Fruit fly (Drosophila melanogaster): Measurements from ENCODE around the gene CG14020.

Gene CG14020

DNA sequence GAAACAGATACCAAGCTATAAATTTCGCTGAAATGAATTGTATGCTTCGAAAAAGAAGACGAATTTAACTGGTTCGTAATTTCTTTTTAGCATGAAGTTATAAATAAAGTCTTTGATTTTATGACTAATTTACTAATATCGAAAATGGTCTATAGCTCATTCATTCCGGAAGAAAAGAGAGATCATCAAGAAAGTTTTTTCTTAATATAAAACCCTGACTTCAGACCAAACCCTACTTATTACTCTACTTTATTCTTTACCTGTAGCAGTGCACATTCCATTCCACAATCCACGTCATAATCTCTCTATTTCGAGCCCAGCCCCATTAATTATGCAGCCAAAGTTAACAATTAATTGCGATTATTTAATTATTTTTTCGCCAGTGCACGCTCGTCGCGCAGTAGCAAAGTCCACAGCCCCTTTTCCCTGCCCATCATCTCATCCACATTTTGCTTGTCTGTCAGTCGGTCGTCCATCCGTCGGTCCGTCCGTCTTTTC is 23.6 kb upstream of the CG14020 start:
- TF ChIP-seq Sin3A (optimal IDR thresholded peaks at IDR 0.05) (no peak), insv (optimal IDR thresholded peaks at IDR 0.05) (no peak), ttk (optimal IDR thresholded peaks at IDR 0.05) (no peak), h (optimal IDR thresholded peaks at IDR 0.05) (no peak)

DNA sequence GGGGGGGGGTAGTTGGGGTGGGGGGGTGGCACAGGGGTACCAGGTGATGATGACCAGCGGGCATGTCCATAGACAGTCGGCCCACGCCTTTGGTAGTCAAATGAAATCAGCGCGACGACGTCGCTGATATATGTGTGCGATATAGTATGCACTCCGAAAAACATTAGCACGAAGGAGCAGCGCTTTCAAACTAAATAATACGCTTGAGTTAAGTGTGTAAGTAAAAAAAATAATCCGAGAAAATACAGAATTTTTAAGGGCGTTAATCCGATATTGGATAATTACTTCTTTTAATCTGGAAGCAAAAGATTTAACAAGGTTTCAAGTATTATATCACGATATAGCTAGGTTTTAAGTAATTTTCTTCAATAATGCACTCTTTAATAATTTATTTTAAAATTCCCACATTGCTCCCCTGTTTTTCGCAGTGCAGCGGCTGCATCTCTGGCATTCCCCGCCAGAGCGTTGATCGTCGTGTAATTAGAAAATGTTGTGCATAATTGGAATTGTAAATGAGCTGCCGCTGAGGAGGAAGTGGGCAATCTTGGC is 22.7 kb upstream of the CG14020 start:
- TF ChIP-seq Myc (optimal IDR thresholded peaks at IDR 0.05) = no peak
- TF ChIP-seq ttk (optimal IDR thresholded peaks at IDR 0.05) = no peak
- no peak for TF ChIP-seq insv (optimal IDR thresholded peaks at IDR 0.05)
- TF ChIP-seq Sin3A (optimal IDR thresholded peaks at IDR 0.05) = no peak
- no peak for TF ChIP-seq psq (optimal IDR thresholded peaks at IDR 0.05)
- TF ChIP-seq h (optimal IDR thresholded peaks at IDR 0.05) = no peak

DNA sequence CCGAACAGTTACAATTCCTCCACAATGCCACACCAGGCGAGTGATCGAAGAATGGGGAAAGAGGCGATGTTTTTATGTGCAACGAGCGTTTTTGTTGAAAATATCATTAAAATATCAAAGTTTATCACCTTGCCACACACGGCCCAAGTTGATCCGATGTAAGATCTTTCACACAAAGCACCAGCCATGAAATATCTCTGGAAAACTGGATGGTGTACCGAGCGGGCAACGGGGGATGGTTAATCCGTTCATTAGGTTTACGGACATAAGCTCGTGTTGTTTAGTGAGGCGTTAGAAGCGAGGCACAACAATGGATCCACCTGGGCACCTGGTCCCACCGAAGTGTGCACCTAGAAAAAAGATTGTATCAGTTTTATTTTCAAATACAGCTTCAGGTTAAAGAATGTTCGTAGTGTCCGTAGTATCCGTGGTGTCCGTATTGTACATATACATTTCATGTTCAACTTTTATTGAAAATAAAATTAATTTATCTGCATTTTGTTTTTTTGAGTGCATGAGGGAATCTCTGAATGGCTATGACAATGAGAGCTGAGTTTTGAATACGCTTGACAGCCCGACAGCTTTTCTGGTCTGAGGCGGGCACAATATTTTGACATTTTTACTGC is 21.0 kb upstream of the CG14020 start:
- TF ChIP-seq h (optimal IDR thresholded peaks at IDR 0.05) = no peak
- no peak for TF ChIP-seq psq (optimal IDR thresholded peaks at IDR 0.05)
- no peak for TF ChIP-seq Myc (optimal IDR thresholded peaks at IDR 0.05)
- TF ChIP-seq Sin3A (optimal IDR thresholded peaks at IDR 0.05) = no peak
- TF ChIP-seq insv (optimal IDR thresholded peaks at IDR 0.05) = no peak
- no peak for TF ChIP-seq ttk (optimal IDR thresholded peaks at IDR 0.05)

- TF ChIP-seq insv (optimal IDR thresholded peaks at IDR 0.05) = no peak
- TF ChIP-seq Myc (optimal IDR thresholded peaks at IDR 0.05) = no peak
- no peak for TF ChIP-seq psq (optimal IDR thresholded peaks at IDR 0.05)
- TF ChIP-seq ttk (optimal IDR thresholded peaks at IDR 0.05) = no peak
- TF ChIP-seq Sin3A (optimal IDR thresholded peaks at IDR 0.05) = no peak
- no peak for TF ChIP-seq h (optimal IDR thresholded peaks at IDR 0.05)
These were observed 18.1 kb upstream of the CG14020 start for dm6 chr2L:5499458-5499857.

DNA sequence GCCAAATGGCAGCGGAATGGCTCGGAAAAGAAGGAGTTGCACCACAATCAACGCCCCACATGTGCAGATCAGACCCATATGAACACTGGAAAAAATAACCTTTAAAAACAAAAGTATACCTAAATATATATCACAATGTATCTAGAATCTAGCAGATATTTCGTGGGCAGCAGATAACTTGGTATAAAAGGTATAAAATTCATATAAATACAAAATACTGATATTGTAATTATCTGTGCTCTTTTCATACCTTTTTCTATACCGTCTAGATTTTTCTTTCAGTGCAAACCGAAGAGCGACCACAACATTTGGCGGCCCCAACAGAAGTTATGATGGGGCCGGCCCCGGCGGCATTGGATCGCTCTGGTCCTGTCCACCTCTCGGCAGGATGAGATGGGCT is 16.2 kb upstream of the CG14020 start:
- TF ChIP-seq ttk (optimal IDR thresholded peaks at IDR 0.05) (no peak), insv (optimal IDR thresholded peaks at IDR 0.05) (no peak), h (optimal IDR thresholded peaks at IDR 0.05) (no peak), Myc (optimal IDR thresholded peaks at IDR 0.05) (no peak), Sin3A (optimal IDR thresholded peaks at IDR 0.05) (no peak), psq (optimal IDR thresholded peaks at IDR 0.05) (no peak)

dm6 chr2L:5502868-5503267 is 14.7 kb upstream of the CG14020 start:
- no peak for TF ChIP-seq insv (optimal IDR thresholded peaks at IDR 0.05)
- TF ChIP-seq Myc (optimal IDR thresholded peaks at IDR 0.05) = no peak
- no peak for TF ChIP-seq h (optimal IDR thresholded peaks at IDR 0.05)
- TF ChIP-seq Sin3A (optimal IDR thresholded peaks at IDR 0.05) = no peak
- no peak for TF ChIP-seq ttk (optimal IDR thresholded peaks at IDR 0.05)
- TF ChIP-seq psq (optimal IDR thresholded peaks at IDR 0.05) = no peak

DNA sequence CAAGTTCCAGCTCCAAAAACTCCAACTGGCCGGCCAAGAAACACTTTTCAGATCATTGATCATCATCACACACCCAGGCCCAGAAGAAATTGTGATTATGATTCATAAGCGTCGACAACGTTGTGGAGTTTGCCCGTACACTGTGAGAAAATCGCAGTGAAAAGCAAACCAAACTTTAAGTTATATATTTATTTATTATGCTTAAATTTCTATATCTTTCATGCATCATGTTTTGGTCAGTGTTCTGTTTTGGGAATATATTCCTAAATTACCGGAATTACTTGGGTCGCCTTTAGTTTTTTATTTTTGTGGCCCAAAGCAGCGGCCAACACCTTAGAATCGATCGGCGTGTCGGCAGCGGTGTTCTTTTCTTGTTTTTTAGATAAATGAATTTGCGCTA is 12.4 kb upstream of the CG14020 start:
- TF ChIP-seq psq (optimal IDR thresholded peaks at IDR 0.05) (no peak), h (optimal IDR thresholded peaks at IDR 0.05) (no peak), Sin3A (optimal IDR thresholded peaks at IDR 0.05) (no peak), Myc (optimal IDR thresholded peaks at IDR 0.05) (no peak), insv (optimal IDR thresholded peaks at IDR 0.05) (no peak), ttk (optimal IDR thresholded peaks at IDR 0.05) (no peak)

DNA sequence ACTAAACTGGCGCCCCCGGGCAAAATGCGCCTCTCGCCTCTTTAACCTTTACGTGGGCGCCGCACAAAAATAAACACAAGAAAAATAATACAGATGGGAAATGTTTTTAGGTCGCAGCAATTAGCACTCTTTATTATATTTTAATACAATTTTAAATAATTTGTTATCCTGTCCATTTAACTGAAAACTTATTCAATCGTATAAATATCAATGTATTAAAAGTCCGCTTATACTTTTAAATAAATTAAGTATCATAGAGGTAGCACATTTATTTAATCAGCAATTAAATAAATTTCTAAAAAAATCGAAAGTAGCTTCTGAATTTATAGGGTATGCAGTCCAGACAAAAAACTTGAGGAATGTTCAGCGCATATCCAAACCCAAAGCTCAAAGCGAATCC is 10.5 kb upstream of the CG14020 start:
- TF ChIP-seq insv (optimal IDR thresholded peaks at IDR 0.05) (no peak), ttk (optimal IDR thresholded peaks at IDR 0.05) (no peak), h (optimal IDR thresholded peaks at IDR 0.05) (no peak), Myc (optimal IDR thresholded peaks at IDR 0.05) (no peak), psq (optimal IDR thresholded peaks at IDR 0.05) (no peak), Sin3A (optimal IDR thresholded peaks at IDR 0.05) (no peak)

DNA sequence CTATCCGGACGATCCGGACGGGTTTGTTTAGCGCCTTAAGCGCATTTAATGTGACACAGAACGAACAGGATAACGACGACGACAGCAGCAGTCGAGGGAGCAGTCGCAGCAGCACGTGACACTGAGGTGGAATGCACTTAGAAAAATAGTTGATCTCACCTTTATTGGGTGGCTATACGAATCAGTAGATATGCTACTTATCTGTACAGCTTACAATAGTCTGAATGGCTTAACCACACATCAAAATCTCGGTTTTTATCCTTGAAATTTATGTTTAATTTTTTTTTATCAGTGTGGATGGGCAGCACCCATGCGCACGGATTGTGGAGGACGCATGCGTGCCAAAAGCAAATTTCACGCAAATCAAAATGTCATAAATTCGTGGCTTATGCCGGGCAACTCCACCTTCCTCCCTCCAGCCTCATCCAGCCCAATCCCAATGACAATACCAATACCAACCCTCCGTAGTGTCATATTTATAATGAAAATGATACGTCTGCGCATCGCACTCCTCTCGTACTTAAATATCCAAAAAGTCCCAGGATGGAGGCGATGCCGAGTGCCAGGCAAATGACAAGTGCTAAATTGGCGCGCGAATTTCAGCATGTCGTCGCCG is 9.6 kb upstream of the CG14020 start:
- no peak for TF ChIP-seq insv (optimal IDR thresholded peaks at IDR 0.05)
- TF ChIP-seq Sin3A (optimal IDR thresholded peaks at IDR 0.05) = no peak
- TF ChIP-seq psq (optimal IDR thresholded peaks at IDR 0.05) = no peak
- no peak for TF ChIP-seq Myc (optimal IDR thresholded peaks at IDR 0.05)
- no peak for TF ChIP-seq h (optimal IDR thresholded peaks at IDR 0.05)
- TF ChIP-seq ttk (optimal IDR thresholded peaks at IDR 0.05) = no peak

dm6 chr2L:5514946-5515345 is 2.6 kb upstream of the CG14020 start:
- TF ChIP-seq Sin3A (optimal IDR thresholded peaks at IDR 0.05) = no peak
- TF ChIP-seq Myc (optimal IDR thresholded peaks at IDR 0.05) = no peak
- no peak for TF ChIP-seq psq (optimal IDR thresholded peaks at IDR 0.05)
- no peak for TF ChIP-seq ttk (optimal IDR thresholded peaks at IDR 0.05)
- TF ChIP-seq h (optimal IDR thresholded peaks at IDR 0.05) = no peak
- TF ChIP-seq insv (optimal IDR thresholded peaks at IDR 0.05) = no peak

DNA sequence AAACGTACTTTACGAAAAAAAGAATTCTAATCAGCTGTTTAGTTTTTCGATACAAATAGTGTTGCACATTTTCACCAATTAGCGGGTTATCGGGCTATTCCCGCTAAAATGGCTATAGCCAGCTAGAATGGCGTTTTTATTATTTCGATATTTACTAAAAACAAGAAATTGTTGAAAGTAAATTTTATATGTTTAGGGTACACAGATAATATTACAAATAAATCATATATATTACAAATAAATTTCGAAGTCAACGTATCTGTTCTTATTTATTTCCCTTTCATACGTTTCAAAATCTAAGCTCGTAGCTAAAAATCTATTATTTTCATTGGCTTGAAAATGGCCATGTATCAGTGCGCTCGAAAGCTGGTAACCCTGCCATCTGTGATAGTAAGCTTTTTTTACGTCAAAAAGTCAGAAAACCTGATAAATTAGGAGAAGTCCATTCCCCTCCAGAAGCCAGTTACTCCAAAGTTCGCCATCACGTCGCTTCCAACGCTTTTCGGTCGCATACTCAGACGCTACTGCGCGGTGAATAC is 2.4 kb downstream of the CG14020 start, which contains the start of the genes CG7382 and cl:
Gene CG7382 (minus strand): TSS at position 51 of the 539 bp plus-strand sequence.
Gene cl (plus strand): TSS at position 290 of the 539 bp plus-strand sequence.
- TF ChIP-seq Myc (optimal IDR thresholded peaks at IDR 0.05) (no peak), psq (optimal IDR thresholded peaks at IDR 0.05) (no peak), h (optimal IDR thresholded peaks at IDR 0.05) (no peak), insv (optimal IDR thresholded peaks at IDR 0.05) (no peak), ttk (optimal IDR thresholded peaks at IDR 0.05) (no peak), Sin3A (optimal IDR thresholded peaks at IDR 0.05) (no peak)

dm6 chr2L:5520757-5521156 is 3.2 kb downstream of the CG14020 start:
- TF ChIP-seq Sin3A (optimal IDR thresholded peaks at IDR 0.05) (no peak), insv (optimal IDR thresholded peaks at IDR 0.05) (no peak), ttk (optimal IDR thresholded peaks at IDR 0.05) (no peak), h (optimal IDR thresholded peaks at IDR 0.05) (no peak)
